Fruit fly (Drosophila melanogaster): ENCODE results near the gene Gagr.

Gene Gagr

dm6 chr3L:16394506-16394905, at the start of gene Gagr:
Gagr (plus strand) TSS chr3L:16394586.
- no peak for TF ChIP-seq noc (tag; optimal IDR thresholded peaks at IDR 0.05)

dm6 chr3L:16346023-16346422, 48.4 kb upstream of the Gagr start, which contains the start of gene CG33257:
CG33257 (plus strand) TSS chr3L:16346323.
- no peak for TF ChIP-seq noc (tag; optimal IDR thresholded peaks at IDR 0.05)

DNA sequence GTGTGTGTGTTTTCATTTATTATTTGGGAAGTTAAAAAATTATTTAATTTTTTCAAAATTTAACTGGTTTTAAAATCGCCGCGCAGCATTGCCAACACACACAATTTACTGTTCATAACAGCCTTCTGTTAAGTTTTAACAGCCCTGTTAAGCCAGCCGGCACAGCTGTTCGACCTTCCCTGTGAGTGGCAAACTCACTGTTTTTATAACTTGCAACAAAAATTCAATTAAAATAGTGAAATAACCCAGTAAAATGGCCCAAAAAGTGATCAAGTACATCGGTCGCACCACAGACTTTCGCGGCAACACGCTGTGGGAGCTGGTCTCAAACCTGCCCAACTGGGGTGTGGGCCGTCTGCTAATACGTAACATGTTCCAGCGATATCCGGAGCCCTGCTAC, 46.5 kb upstream of the Gagr start, which contains the start of gene mRpS34:
TSS of gene mRpS34 (plus strand) at position 161 of the 400 bp plus-strand sequence.
- no peak for TF ChIP-seq noc (tag; optimal IDR thresholded peaks at IDR 0.05)

dm6 chr3L:16349686-16350085, 44.7 kb upstream of the Gagr start:
- TF ChIP-seq noc (tag; optimal IDR thresholded peaks at IDR 0.05), result no peak

- no peak for TF ChIP-seq noc (tag; optimal IDR thresholded peaks at IDR 0.05)
These were observed 42.5 kb upstream of the Gagr start, which contains the start of the genes Golgin104 and Tcs3 for dm6 chr3L:16351770-16352429. Golgin104 (minus strand) TSS chr3L:16351951. Tcs3 (plus strand) TSS chr3L:16351991.

dm6 chr3L:16354197-16354596, 40.2 kb upstream of the Gagr start, which contains the start of gene Pdh:
Pdh (minus strand) TSS chr3L:16354297.
- TF ChIP-seq noc (tag; optimal IDR thresholded peaks at IDR 0.05), result no peak

- peak; percentile 17 for TF ChIP-seq noc (tag; optimal IDR thresholded peaks at IDR 0.05)
These were observed 38.1 kb upstream of the Gagr start for dm6 chr3L:16356171-16356765.

dm6 chr3L:16357187-16357728, 37.1 kb upstream of the Gagr start:
- TF ChIP-seq noc (tag; optimal IDR thresholded peaks at IDR 0.05), result no peak

DNA sequence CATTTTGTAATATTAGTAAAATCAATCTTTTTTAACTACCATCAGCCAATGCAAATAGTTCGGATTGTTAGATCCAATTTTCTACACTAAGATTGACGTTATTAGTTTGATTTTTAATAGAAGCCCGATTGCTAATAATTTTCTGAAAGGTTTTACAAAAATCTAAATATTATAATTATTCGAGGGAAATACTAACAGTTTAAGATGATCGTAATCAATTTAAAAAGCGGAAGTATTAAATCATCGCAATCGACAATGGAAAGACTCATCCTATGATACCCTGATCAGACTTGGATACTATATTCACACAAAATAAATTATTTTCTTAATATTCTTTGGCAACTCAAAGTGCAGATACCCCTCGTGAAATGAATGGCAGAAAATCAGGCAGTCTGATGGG, 36.5 kb upstream of the Gagr start:
- TF ChIP-seq noc (tag; optimal IDR thresholded peaks at IDR 0.05), result no peak

dm6 chr3L:16359219-16359748, 35.1 kb upstream of the Gagr start, which contains the start of gene ringer:
ringer (minus strand) TSS chr3L:16359428.
- TF ChIP-seq noc (tag; optimal IDR thresholded peaks at IDR 0.05), result no peak

- no peak for TF ChIP-seq noc (tag; optimal IDR thresholded peaks at IDR 0.05)
These were observed 34.6 kb upstream of the Gagr start for dm6 chr3L:16359795-16360194.

DNA sequence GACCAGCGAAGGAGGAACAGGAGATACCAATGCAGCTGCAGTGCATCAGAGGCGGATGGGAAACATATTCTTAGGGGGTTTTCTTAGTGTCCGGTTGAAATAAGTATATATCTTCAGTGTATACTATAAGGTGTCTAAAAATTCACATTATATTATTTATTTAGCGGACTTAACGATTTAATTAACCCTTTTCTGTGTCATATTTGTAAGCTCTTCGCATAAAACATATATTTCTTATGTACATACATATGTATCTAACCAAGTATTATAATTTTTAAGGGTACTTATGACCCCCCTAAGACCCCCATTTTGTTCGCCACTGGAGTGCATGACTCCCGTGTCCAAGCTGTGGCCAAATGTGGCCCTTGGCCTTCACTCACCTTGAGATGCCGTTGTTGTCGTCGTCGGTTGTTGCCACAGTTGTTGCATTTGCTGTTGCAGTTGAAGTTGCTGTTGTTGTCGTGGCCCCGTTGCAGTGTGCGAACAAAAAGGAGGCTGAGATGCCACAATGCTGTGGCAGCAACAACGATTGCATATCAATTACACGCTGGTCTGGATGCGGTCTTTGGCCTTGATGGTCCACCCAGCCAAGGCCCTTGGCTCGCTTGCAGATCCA, 33.1 kb upstream of the Gagr start:
- no peak for TF ChIP-seq noc (tag; optimal IDR thresholded peaks at IDR 0.05)

dm6 chr3L:16362119-16362653, 32.2 kb upstream of the Gagr start, which contains the start of gene Cpr72Ea:
Cpr72Ea (plus strand) TSS chr3L:16362603.
- TF ChIP-seq noc (tag; optimal IDR thresholded peaks at IDR 0.05), result no peak

DNA sequence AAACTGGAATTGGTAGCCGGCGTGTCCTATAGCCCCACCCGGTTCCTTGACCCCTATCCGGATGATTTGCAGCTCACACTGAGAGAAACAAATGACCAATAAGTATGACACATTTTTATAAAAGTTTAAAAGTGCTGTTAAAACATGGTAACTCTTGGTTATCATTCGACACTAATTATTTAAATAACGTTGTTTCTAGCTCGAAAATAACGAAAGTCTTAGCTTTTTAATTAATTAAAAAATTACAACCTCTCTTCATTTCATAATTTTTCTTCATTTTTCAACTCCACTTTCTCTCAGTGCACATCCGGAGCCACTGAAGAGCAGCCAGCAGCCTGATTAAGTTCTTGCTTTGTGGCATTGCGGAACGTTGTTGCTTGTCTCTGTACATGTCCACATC, 30.2 kb upstream of the Gagr start:
- TF ChIP-seq noc (tag; optimal IDR thresholded peaks at IDR 0.05), result no peak

- no peak for TF ChIP-seq noc (tag; optimal IDR thresholded peaks at IDR 0.05)
These were observed 29.8 kb upstream of the Gagr start, which contains the start of gene Cpr72Eb for dm6 chr3L:16364599-16364998. Cpr72Eb (plus strand) TSS chr3L:16364899.

DNA sequence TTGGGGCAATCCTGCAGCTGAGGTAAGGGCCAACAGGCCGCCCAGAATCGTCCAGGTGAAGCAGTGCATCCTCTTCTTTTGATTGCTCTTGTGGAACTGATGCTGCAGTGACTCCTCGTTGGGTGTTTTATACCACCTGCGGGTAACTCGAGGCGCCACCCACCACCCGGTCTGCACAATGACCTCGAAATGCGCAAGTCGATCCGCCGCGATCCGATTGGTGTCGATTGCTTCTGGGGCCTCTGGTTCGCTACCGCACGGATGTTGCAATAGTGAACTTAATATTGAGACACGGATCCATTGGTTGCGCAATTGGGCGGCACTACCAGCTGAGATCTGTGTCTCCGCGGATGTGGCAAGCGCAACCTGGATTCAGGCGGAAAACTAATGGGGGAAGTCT, 27.1 kb upstream of the Gagr start, which contains the start of gene Cpr72Ec:
TSS of gene Cpr72Ec (minus strand) at position 101 of the 400 bp plus-strand sequence.
- no peak for TF ChIP-seq noc (tag; optimal IDR thresholded peaks at IDR 0.05)
